Fruit fly (Drosophila melanogaster): ENCODE results near the gene CG42816.

- TF ChIP-seq CG9876 (GFP tag; optimal IDR thresholded peaks at IDR 0.05) (no peak), nerfin-2 (GFP tag; IDR thresholded peaks at IDR 0.05; ENCODE audit: partially characterized antibody) (no peak), ac (GFP tag; optimal IDR thresholded peaks at IDR 0.05) (no peak)
These were observed 22.7 kb upstream of the CG42816 start, which contains the start of gene Ir75b for dm6 chr3L:17820093-17820492.

Measured in whole organism, embryonic.